Fruit fly (Drosophila melanogaster): ENCODE results near the gene CG31115.

Gene CG31115

dm6 chr3R:25039028-25039476 is 2.3 kb downstream of the CG31115 start, which contains the start of the genes Ythdf and bai (continued):
- TF ChIP-seq lmd (GFP tag; IDR thresholded peaks at IDR 0.05) = no peak; the same call in 1 of the 2 replicates
- peak; percentile 48 for TF ChIP-seq Lhr (GFP tag; optimal IDR thresholded peaks at IDR 0.05)
- TF ChIP-seq CG34224 (GFP tag; IDR thresholded peaks at IDR 0.05; ENCODE audit: partially characterized antibody) = peak; percentile 80
- TF ChIP-seq hkb (optimal IDR thresholded peaks at IDR 0.05) = peak; percentile 83
- TF ChIP-seq hkb (GFP tag; IDR thresholded peaks at IDR 0.05) = no peak
- no peak for TF ChIP-seq sr (GFP tag; IDR thresholded peaks at IDR 0.05)
- peak; percentile 76 for TF ChIP-seq trem (tag; optimal IDR thresholded peaks at IDR 0.05)
- no peak for TF ChIP-seq tio (GFP tag; optimal IDR thresholded peaks at IDR 0.05)
- peak; percentile 56 for TF ChIP-seq CG3281 (GFP tag; optimal IDR thresholded peaks at IDR 0.05)
- TF ChIP-seq psq (GFP tag; optimal IDR thresholded peaks at IDR 0.05) = peak; percentile 49
- TF ChIP-seq lbe (GFP tag; optimal IDR thresholded peaks at IDR 0.05) = peak; percentile 34
- TF ChIP-seq gfzf (GFP tag; optimal IDR thresholded peaks at IDR 0.05) = peak; percentile 51
- peak; percentile 46 for TF ChIP-seq CrebB (tag; optimal IDR thresholded peaks at IDR 0.05)
- TF ChIP-seq Hsf (GFP tag; optimal IDR thresholded peaks at IDR 0.05) = peak; percentile 50
- no peak for TF ChIP-seq CG17912 (GFP tag; optimal IDR thresholded peaks at IDR 0.05)
- TF ChIP-seq sob (GFP tag; IDR thresholded peaks at IDR 0.05) = peak; percentile 56
- no peak for TF ChIP-seq caup (GFP tag; optimal IDR thresholded peaks at IDR 0.05; ENCODE audit: severe bottlenecking)
- TF ChIP-seq CG12659 (GFP tag; optimal IDR thresholded peaks at IDR 0.05) = peak; percentile 75
- no peak for TF ChIP-seq CG13123 (GFP tag; optimal IDR thresholded peaks at IDR 0.05)
- TF ChIP-seq CG7786 (GFP tag; optimal IDR thresholded peaks at IDR 0.05) = peak; percentile 55
- TF ChIP-seq wdn (GFP tag; IDR thresholded peaks at IDR 0.05) = no peak
- TF ChIP-seq nerfin-2 (GFP tag; IDR thresholded peaks at IDR 0.05; ENCODE audit: partially characterized antibody) = peak; percentile 56; the same call in 1 of the 2 replicates
- TF ChIP-seq ftz-f1 (GFP tag; optimal IDR thresholded peaks at IDR 0.05) = peak; percentile 3
- no peak for TF ChIP-seq dan (GFP tag; IDR thresholded peaks at IDR 0.05)
- TF ChIP-seq lilli (GFP tag; optimal IDR thresholded peaks at IDR 0.05) = peak; percentile 67
- TF ChIP-seq Hmr (GFP tag; optimal IDR thresholded peaks at IDR 0.05) = no peak
- no peak for TF ChIP-seq CG31224 (GFP tag; IDR thresholded peaks at IDR 0.05)
- TF ChIP-seq jigr1 (GFP tag; IDR thresholded peaks at IDR 0.05) = no peak
- TF ChIP-seq tx (GFP tag; optimal IDR thresholded peaks at IDR 0.05) = peak; percentile 6
- TF ChIP-seq Doc3 (GFP tag; IDR thresholded peaks at IDR 0.05; ENCODE audit: partially characterized antibody) = peak; percentile 60
- peak; percentile 21 for TF ChIP-seq CG9609 (GFP tag; optimal IDR thresholded peaks at IDR 0.05)
- peak; percentile 30 for TF ChIP-seq Camta (GFP tag; optimal IDR thresholded peaks at IDR 0.05)
- TF ChIP-seq CG42726 (GFP tag; IDR thresholded peaks at IDR 0.05; ENCODE audit: partially characterized antibody) = peak; percentile 82
- peak; percentile 60 for TF ChIP-seq row (GFP tag; IDR thresholded peaks at IDR 0.05)
- peak; percentile 46 for TF ChIP-seq CG13775 (GFP tag; optimal IDR thresholded peaks at IDR 0.05)
- TF ChIP-seq CG7928 (GFP tag; optimal IDR thresholded peaks at IDR 0.05) = peak; percentile 94
- peak; percentile 63 for TF ChIP-seq CG12155 (GFP tag; optimal IDR thresholded peaks at IDR 0.05)
- TF ChIP-seq ase (GFP tag; IDR thresholded peaks at IDR 0.05) = no peak
- peak; percentile 47; the same call in 1 of the 2 replicates for TF ChIP-seq ato (GFP tag; IDR thresholded peaks at IDR 0.05; ENCODE audit: partially characterized antibody)
- TF ChIP-seq CG18599 (GFP tag; optimal IDR thresholded peaks at IDR 0.05) = no peak
- no peak for TF ChIP-seq CG3163 (GFP tag; optimal IDR thresholded peaks at IDR 0.05)
- peak; percentile 62 for TF ChIP-seq phol (tag; optimal IDR thresholded peaks at IDR 0.05)
- no peak for TF ChIP-seq Abd-B (GFP tag; optimal IDR thresholded peaks at IDR 0.05)
- TF ChIP-seq slbo (GFP tag; IDR thresholded peaks at IDR 0.05) = peak; percentile 64; the same call in 1 of the 2 replicates
- TF ChIP-seq Dref (GFP tag; IDR thresholded peaks at IDR 0.05) = peak; percentile 84
- peak; percentile 14 for TF ChIP-seq tin (GFP tag; optimal IDR thresholded peaks at IDR 0.05)
- TF ChIP-seq az2 (GFP tag; optimal IDR thresholded peaks at IDR 0.05) = peak; percentile 15
- peak; percentile 49 for TF ChIP-seq exex (tag; optimal IDR thresholded peaks at IDR 0.05)
- TF ChIP-seq HLH54F (GFP tag; optimal IDR thresholded peaks at IDR 0.05) = peak; percentile 53
- no peak for TF ChIP-seq NK7.1 (GFP tag; optimal IDR thresholded peaks at IDR 0.05)
- TF ChIP-seq mam (GFP tag; optimal IDR thresholded peaks at IDR 0.05) = peak; percentile 63
